Fruit fly (Drosophila melanogaster): ENCODE measurements around the gene mtSSB.

DNA sequence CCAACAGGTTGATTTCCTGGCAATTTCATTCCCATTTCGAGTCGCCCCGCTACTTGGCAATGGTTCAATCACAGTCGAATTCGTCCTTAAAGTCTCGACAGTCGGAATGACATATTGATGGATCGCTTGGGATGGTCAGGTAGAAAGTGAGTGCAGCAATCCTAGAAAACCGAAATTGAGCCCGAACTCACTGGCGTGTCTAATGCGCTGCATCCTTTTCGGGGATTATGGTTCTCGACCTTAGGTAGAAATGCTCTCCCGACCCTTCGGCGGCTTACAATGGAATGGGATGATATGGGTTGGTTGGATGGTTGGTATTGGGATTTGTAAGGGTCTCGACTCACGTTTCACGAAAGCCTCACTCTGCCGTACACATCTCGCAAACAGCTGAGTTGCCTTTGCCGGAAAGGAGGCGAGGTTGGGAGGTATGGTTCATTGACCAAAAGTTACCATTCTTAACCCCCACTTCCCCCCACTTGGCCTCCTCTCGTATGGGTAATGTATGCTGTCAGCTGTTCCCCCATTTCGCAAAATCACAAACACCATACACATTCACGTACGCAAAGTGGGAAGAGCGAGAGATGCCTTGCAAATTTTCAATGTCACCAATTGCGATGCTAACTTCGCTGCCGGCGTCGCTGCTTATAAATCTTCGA, 46.3 kb upstream of the mtSSB start:
- TF ChIP-seq Eip93F (GFP tag; optimal IDR thresholded peaks at IDR 0.05) = no peak
- no peak for TF ChIP-seq Met (GFP tag; optimal IDR thresholded peaks at IDR 0.05)
- no peak for TF ChIP-seq lz (GFP tag; optimal IDR thresholded peaks at IDR 0.05)
- no peak for TF ChIP-seq Sox15 (GFP tag; optimal IDR thresholded peaks at IDR 0.05)
- no peak for TF ChIP-seq CG3919 (GFP tag; optimal IDR thresholded peaks at IDR 0.05)
